Worm (Caenorhabditis elegans) whole organism, L4 larva: ENCODE data around the gene srh-236.

Source experiments
- F26F4.8 ChIP-seq: fragments of 200-800 bp; sonication (Bioruptor generic); conservative IDR thresholded peaks from 2 replicates; pipeline ENCODE4 v1.3.6; 2022; ENCODE audit warnings: missing genetic modification characterization, missing compliant biosample characterization
- T20F7.1 ChIP-seq: fragments of 200-800 bp; sonication (Bioruptor generic); optimal IDR thresholded peaks from 2 replicates; lab custom pipeline; 2018; ENCODE audit warnings: mild to moderate bottlenecking, missing genetic modification characterization, missing compliant biosample characterization
- T26A8.4 ChIP-seq: fragments of 200-800 bp; sonication (Bioruptor generic); IDR thresholded peaks from 2 replicates; pipeline ENCODE4 v1.3.6; 2022; ENCODE audit warnings: missing genetic modification characterization, missing compliant biosample characterization
- Y105C5A.15 ChIP-seq: fragments of 200-800 bp; sonication (Bioruptor generic); IDR thresholded peaks from 2 replicates; pipeline ENCODE4 v1.3.6; 2022; ENCODE audit warnings: missing genetic modification characterization, missing compliant biosample characterization
- Y5F2A.4 ChIP-seq: fragments of 200-800 bp; sonication (Bioruptor generic); optimal IDR thresholded peaks from 2 replicates; lab custom pipeline; 2018; ENCODE audit warnings: mild to moderate bottlenecking, missing genetic modification characterization, missing compliant biosample characterization
- ZK546.5 ChIP-seq, 2 experiments: sonication (generic microtip); optimal IDR thresholded peaks; 2 replicates each; lab custom pipeline; 2017; ENCODE audit warnings: missing biosample characterization in 2 of 2, missing genetic modification characterization in 2 of 2
- aha-1 ChIP-seq: fragments of 150-350 bp; peaks from one replicate; lab custom pipeline; 2014; ENCODE audit warnings: missing biosample characterization, missing genetic modification characterization
- attf-4 ChIP-seq: sonication (generic microtip); optimal IDR thresholded peaks from 3 replicates; lab custom pipeline; 2017; ENCODE audit warnings: missing biosample characterization, missing genetic modification characterization
- ceh-28 ChIP-seq: fragments of 150-350 bp; optimal IDR thresholded peaks from 2 replicates; lab custom pipeline; 2014; ENCODE audit warnings: missing biosample characterization, missing genetic modification reagents, missing genetic modification characterization
- daf-12 ChIP-seq: fragments of 150-350 bp; optimal IDR thresholded peaks from 2 replicates; lab custom pipeline; 2014; ENCODE audit warnings: missing biosample characterization, missing genetic modification reagents, missing genetic modification characterization
- daf-16 ChIP-seq, 3 experiments: sonication (generic microtip); optimal IDR thresholded peaks; 2 replicates each; lab custom pipeline; 2016 to 2017; ENCODE audit warnings: missing genetic modification characterization in 3 of 3, missing genetic modification reagents in 3 of 3, mild to moderate bottlenecking in 2 of 3, missing compliant biosample characterization in 2 of 3, missing biosample characterization in 1 of 3, moderate library complexity in 1 of 3
- daf-8 ChIP-seq: fragments of 200-800 bp; sonication (Bioruptor generic); IDR thresholded peaks from 2 replicates; pipeline ENCODE4 v1.3.6; 2022; ENCODE audit warnings: missing genetic modification characterization, missing compliant biosample characterization
- egl-43 ChIP-seq: fragments of 200-800 bp; sonication (Bioruptor generic); IDR thresholded peaks from 2 replicates; pipeline ENCODE4 v1.3.6; 2022; ENCODE audit warnings: missing genetic modification reagents, missing genetic modification characterization, missing compliant biosample characterization
- hif-1 ChIP-seq, 2 experiments: sonication (generic microtip); optimal IDR thresholded peaks; 2 replicates each; lab custom pipeline; 2016 to 2017; ENCODE audit warnings: missing compliant biosample characterization in 2 of 2, missing genetic modification characterization in 2 of 2, missing genetic modification reagents in 2 of 2, missing genotype in 2 of 2, mild to moderate bottlenecking in 1 of 2
- hlh-11 ChIP-seq: fragments of 200-800 bp; sonication (Bioruptor generic); optimal IDR thresholded peaks from 2 replicates; lab custom pipeline; 2018; ENCODE audit warnings: mild to moderate bottlenecking, missing genetic modification characterization, missing compliant biosample characterization
- hlh-30 ChIP-seq: sonication (generic microtip); optimal IDR thresholded peaks from 2 replicates; lab custom pipeline; 2017; ENCODE audit warnings: antibody characterized with exemption, mild to moderate bottlenecking, missing genetic modification characterization, missing compliant biosample characterization; ENCODE audit not compliant: insufficient read depth
- jun-1 ChIP-seq: fragments of 150-350 bp; optimal IDR thresholded peaks from 2 replicates; lab custom pipeline; 2014; ENCODE audit warnings: missing biosample characterization, missing genetic modification reagents, missing genetic modification characterization
- lin-13 ChIP-seq: fragments of 150-350 bp; optimal IDR thresholded peaks from 2 replicates; lab custom pipeline; 2014; ENCODE audit warnings: missing biosample characterization, missing genetic modification reagents, missing genetic modification characterization
- madf-5 ChIP-seq, 2 experiments: fragments of 200-800 bp; sonication (Bioruptor generic); IDR thresholded peaks; 2 replicates each; pipeline ENCODE4 v1.3.6; 2022; ENCODE audit warnings: missing compliant biosample characterization in 2 of 2, missing genetic modification characterization in 2 of 2
- madf-9 ChIP-seq: fragments of 200-800 bp; sonication (Bioruptor generic); conservative IDR thresholded peaks from 2 replicates; pipeline ENCODE4 v1.3.6; 2022; ENCODE audit warnings: missing genetic modification reagents, missing genetic modification characterization, missing compliant biosample characterization
- mdl-1 ChIP-seq, 2 experiments: fragments of 150-350 bp in 1 of 2; sonication (generic microtip) in 1 of 2; optimal IDR thresholded peaks; 2 replicates each; lab custom pipeline; 2014 to 2017; ENCODE audit warnings: missing biosample characterization in 2 of 2, missing genetic modification characterization in 2 of 2
- mdt-29 ChIP-seq: fragments of 200-800 bp; sonication (Bioruptor generic); IDR thresholded peaks from 2 replicates; pipeline ENCODE4 v1.3.6; 2022; ENCODE audit warnings: missing genetic modification reagents, missing genetic modification characterization, missing compliant biosample characterization
- mxl-2 ChIP-seq: fragments of 200-800 bp; sonication (Bioruptor generic); conservative IDR thresholded peaks from 2 replicates; pipeline ENCODE4 v1.3.6; 2022; ENCODE audit warnings: missing genetic modification reagents, missing genetic modification characterization, missing compliant biosample characterization
- nhr-28 ChIP-seq: fragments of 150-350 bp; optimal IDR thresholded peaks from 2 replicates; lab custom pipeline; 2014; ENCODE audit warnings: missing biosample characterization, missing genetic modification characterization
- nhr-42 ChIP-seq: fragments of 200-800 bp; sonication (Bioruptor generic); IDR thresholded peaks from 2 replicates; pipeline ENCODE4 v1.3.6; 2022; ENCODE audit warnings: missing genetic modification characterization, missing compliant biosample characterization
- nhr-77 ChIP-seq: fragments of 150-350 bp; optimal IDR thresholded peaks from 2 replicates; lab custom pipeline; 2014; ENCODE audit warnings: missing biosample characterization, missing genetic modification characterization
- saeg-2 ChIP-seq: fragments of 200-800 bp; sonication (Bioruptor generic); IDR thresholded peaks from 2 replicates; pipeline ENCODE4 v1.3.6; 2022; ENCODE audit warnings: missing genetic modification reagents, missing genetic modification characterization, missing compliant biosample characterization
- set-16 ChIP-seq: fragments of 200-800 bp; sonication (Bioruptor generic); IDR thresholded peaks from 2 replicates; pipeline ENCODE4 v1.3.6; 2022; ENCODE audit warnings: missing genetic modification reagents, missing genetic modification characterization, missing compliant biosample characterization
- spr-3 ChIP-seq: fragments of 200-800 bp; sonication (Bioruptor generic); optimal IDR thresholded peaks from 2 replicates; lab custom pipeline; 2018; ENCODE audit warnings: mild to moderate bottlenecking, missing genetic modification characterization, missing compliant biosample characterization
- vab-7 ChIP-seq: fragments of 200-800 bp; sonication (Bioruptor generic); IDR thresholded peaks from 2 replicates; pipeline ENCODE4 v1.3.6; 2022; ENCODE audit warnings: missing genetic modification reagents, missing genetic modification characterization, missing compliant biosample characterization
- zag-1 ChIP-seq: fragments of 150-350 bp; optimal IDR thresholded peaks from 2 replicates; lab custom pipeline; 2014; ENCODE audit warnings: missing biosample characterization, missing genetic modification characterization
- zip-11 ChIP-seq: fragments of 200-800 bp; sonication (Bioruptor generic); IDR thresholded peaks from 2 replicates; pipeline ENCODE4 v1.3.6; 2022; ENCODE audit warnings: missing genetic modification characterization, missing compliant biosample characterization

The srh-236 gene

DNA sequence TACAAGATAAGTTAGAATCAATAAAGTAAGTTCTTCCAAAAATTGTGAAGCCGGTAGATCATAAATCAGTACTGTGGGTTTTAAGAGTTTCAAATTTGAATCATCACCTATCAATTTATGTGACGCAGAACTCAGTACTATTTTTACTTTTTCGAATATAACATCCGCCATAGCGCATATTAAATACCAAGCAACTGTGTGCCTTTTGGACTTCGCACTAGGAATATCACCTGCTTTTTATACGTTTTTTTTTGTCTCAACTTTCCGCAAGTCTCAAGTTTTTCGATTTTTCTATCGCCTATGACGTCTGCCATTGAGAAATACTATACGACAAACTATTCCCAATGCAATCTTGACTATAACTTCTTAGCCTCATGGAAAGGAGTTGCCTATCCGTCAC, 904 bp upstream of the srh-236 start, which contains the start of gene srh-113:
TSS of gene srh-113 (plus strand) at position 301 of the 400 bp plus-strand sequence.
- no peak for TF ChIP-seq egl-43 (GFP tag; lab: Robert Waterston, UW)
- no peak for TF ChIP-seq zip-11 (GFP tag; lab: Robert Waterston, UW)
- TF ChIP-seq T20F7.1, result no peak
- TF ChIP-seq ceh-28 (tag; lab: Kevin White, UChicago), result no peak

DNA sequence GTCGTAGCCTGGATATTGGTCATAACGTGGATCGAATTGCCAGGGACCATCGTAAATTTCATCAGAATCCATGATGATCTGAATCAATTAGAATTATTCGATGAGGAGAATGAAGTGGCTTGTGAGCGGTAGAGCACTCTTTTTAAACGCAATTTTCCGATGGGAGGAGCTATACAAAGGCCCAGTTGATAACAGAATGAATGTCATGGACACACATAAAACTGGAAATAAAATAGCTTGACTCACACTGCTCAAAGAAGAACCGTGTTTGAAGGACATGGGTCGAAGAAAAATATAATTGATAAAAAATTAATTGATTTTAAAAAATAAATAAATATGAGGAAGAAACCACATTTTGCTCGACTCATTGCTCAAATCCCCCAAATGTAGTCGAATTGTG, 3.8 kb downstream of the srh-236 start, which contains the start of gene Y68A4A.13:
TSS of gene Y68A4A.13 (minus strand) at position 101 of the 400 bp plus-strand sequence.
- TF ChIP-seq set-16 (GFP tag; lab: Robert Waterston, UW), result no peak
- TF ChIP-seq aha-1, result peak; percentile 44
- TF ChIP-seq Y105C5A.15 (GFP tag; lab: Robert Waterston, UW), result no peak
- TF ChIP-seq spr-3 (GFP tag; lab: Kevin White, UChicago), result no peak
- no peak for TF ChIP-seq hlh-30
- no peak for TF ChIP-seq ZK546.5 (tag; optimal IDR thresholded peaks at IDR 0.05; lab: Kevin White, UChicago)
- TF ChIP-seq mdl-1 (tag; optimal IDR thresholded peaks at IDR 0.05; lab: Kevin White, UChicago), result no peak

DNA sequence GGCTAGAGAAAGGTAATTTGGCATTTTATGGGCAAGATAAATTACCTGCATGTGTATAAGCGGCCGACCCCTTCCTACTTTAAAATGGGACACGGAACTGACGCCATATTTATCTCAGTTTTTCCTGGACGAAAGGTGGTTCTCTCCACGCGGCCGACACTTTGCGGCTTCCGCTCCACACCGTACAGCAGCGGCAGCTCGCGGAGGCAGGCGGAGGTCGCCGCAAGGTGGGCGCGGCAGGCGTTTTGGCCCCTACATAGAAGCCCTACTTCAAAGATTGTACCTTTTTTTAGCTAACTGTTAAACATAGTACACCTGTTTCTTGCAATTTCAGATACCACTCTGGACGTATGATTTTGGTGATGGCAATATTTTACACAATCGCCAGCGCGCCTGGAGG, 5.4 kb downstream of the srh-236 start:
- TF ChIP-seq daf-8 (GFP tag; lab: Robert Waterston, UW) (no peak), set-16 (GFP tag; lab: Robert Waterston, UW) (peak; percentile 92)
- TF ChIP-seq, all 104 proteins: peak for 1

DNA sequence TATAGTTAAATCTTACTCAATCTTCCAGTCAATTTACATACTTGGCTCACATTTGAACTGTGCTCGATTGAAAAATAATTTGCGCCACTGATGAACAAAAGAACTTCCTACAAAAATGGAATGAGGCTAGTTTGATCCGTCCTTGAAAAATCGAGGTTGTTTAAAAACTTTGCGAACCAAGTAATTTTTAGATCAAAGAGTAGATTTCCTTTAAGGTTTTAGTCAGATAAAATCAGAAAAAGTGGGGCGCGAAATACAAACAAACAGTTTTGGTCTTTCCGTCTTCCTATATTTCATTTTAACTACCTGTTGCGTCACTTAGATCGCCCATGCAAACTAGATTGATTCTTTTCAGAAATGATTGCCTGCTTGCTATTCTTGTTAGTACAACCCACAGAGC, 10.0 kb downstream of the srh-236 start, which contains the start of gene Y68A4A.10:
TSS of gene Y68A4A.10 (plus strand) at position 301 of the 400 bp plus-strand sequence.
- TF ChIP-seq aha-1, result peak; percentile 8
- TF ChIP-seq Y5F2A.4 (GFP tag; lab: Kevin White, UChicago), result no peak
- TF ChIP-seq mxl-2 (GFP tag; lab: Robert Waterston, UW), result no peak
- no peak for TF ChIP-seq vab-7 (GFP tag; lab: Robert Waterston, UW)
- TF ChIP-seq nhr-28 (tag; lab: Kevin White, UChicago), result no peak

DNA sequence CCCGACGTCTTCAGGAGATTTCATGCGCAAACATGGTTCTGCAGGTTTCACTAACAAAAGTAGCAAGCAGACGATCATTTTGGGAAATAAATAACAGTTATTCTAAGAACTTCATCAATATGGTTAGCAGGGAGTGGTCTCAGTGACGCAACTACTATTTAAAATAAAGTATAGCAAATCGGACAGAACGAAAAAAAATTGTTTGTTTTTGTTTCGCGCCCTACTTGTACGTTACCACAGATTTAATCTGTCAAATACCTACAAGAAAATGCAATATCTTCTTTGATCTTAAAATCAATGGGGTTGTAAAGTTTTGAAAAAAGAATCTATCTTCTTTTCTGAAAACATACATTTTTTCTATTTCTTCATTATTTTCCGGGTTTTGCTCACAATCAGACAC, 12.9 kb downstream of the srh-236 start, which contains the start of gene srz-96:
TSS of gene srz-96 (plus strand) at position 301 of the 400 bp plus-strand sequence.
- TF ChIP-seq mdt-29 (GFP tag; lab: Robert Waterston, UW), result no peak
- no peak for TF ChIP-seq saeg-2 (GFP tag; lab: Robert Waterston, UW)
- no peak for TF ChIP-seq daf-16 (GFP tag; optimal IDR thresholded peaks at IDR 0.05; lab: Kevin White, UChicago)
- no peak for TF ChIP-seq daf-16 (tag; optimal IDR thresholded peaks at IDR 0.05; lab: Kevin White, UChicago)
- TF ChIP-seq zag-1 (tag; lab: Kevin White, UChicago), result no peak
- TF ChIP-seq hlh-11 (tag; lab: Kevin White, UChicago), result no peak
- TF ChIP-seq lin-13 (GFP tag; lab: Kevin White, UChicago), result no peak
- no peak for TF ChIP-seq jun-1 (tag; lab: Kevin White, UChicago)
- TF ChIP-seq madf-9 (GFP tag; lab: Robert Waterston, UW), result no peak
- no peak for TF ChIP-seq F26F4.8 (GFP tag; lab: Robert Waterston, UW)
- no peak for TF ChIP-seq set-16 (GFP tag; lab: Robert Waterston, UW)
- no peak for TF ChIP-seq attf-4 (tag; lab: Kevin White, UChicago)
- TF ChIP-seq T26A8.4 (GFP tag; lab: Robert Waterston, UW), result no peak
- TF ChIP-seq madf-5 (GFP tag; IDR thresholded peaks at IDR 0.05; lab: Robert Waterston, UW), result no peak
- no peak for TF ChIP-seq nhr-77 (tag; lab: Kevin White, UChicago)
- no peak for TF ChIP-seq nhr-42 (GFP tag; lab: Robert Waterston, UW)
- TF ChIP-seq spr-3 (GFP tag; lab: Kevin White, UChicago), result no peak
- TF ChIP-seq hif-1 (tag; optimal IDR thresholded peaks at IDR 0.05; lab: Kevin White, UChicago), result no peak
- no peak for TF ChIP-seq daf-12
